Worm (Caenorhabditis elegans) whole organism, L2 larva: ENCODE results near the gene mcm-5.

Experiments
- C34F6.9 ChIP-seq: fragments of 150-350 bp; optimal IDR thresholded peaks from 2 replicates; lab custom pipeline; 2014; ENCODE audit warnings: missing biosample characterization, missing genetic modification characterization
- alr-1 ChIP-seq: fragments of 150-350 bp; optimal IDR thresholded peaks from 2 replicates; lab custom pipeline; 2014; ENCODE audit warnings: missing biosample characterization, missing genetic modification characterization
- aly-2 ChIP-seq: fragments of 150-350 bp; optimal IDR thresholded peaks from 2 replicates; lab custom pipeline; 2014; ENCODE audit warnings: missing biosample characterization, missing genetic modification characterization
- blmp-1 ChIP-seq: sonication (generic microtip); optimal IDR thresholded peaks from 2 replicates; lab custom pipeline; 2017; ENCODE audit warnings: missing genetic modification characterization, mild to moderate bottlenecking, missing compliant biosample characterization, antibody characterized with exemption, moderate library complexity; ENCODE audit not compliant: insufficient read depth
- crh-2 ChIP-seq: sonication (generic microtip); optimal IDR thresholded peaks from 2 replicates; lab custom pipeline; 2017; ENCODE audit warnings: missing biosample characterization, missing genetic modification characterization
- dmd-4 ChIP-seq: sonication (generic microtip); optimal IDR thresholded peaks from 2 replicates; lab custom pipeline; 2017; ENCODE audit warnings: missing biosample characterization, missing genetic modification characterization
- egl-27 ChIP-seq: sonication (generic microtip); optimal IDR thresholded peaks from 3 replicates; lab custom pipeline; 2017; ENCODE audit warnings: missing biosample characterization, missing genetic modification reagents, missing genetic modification characterization
- elt-3 ChIP-seq: sonication (generic microtip); optimal IDR thresholded peaks from 2 replicates; lab custom pipeline; 2017; ENCODE audit warnings: missing biosample characterization, missing genetic modification characterization
- fos-1 ChIP-seq: fragments of 150-350 bp; optimal IDR thresholded peaks from 2 replicates; lab custom pipeline; 2014; ENCODE audit warnings: missing biosample characterization, missing genetic modification characterization
- gmeb-1 ChIP-seq: fragments of 150-350 bp; optimal IDR thresholded peaks from 2 replicates; lab custom pipeline; 2014; ENCODE audit warnings: missing biosample characterization, missing genetic modification characterization
- lin-13 ChIP-seq: fragments of 150-350 bp; optimal IDR thresholded peaks from 2 replicates; lab custom pipeline; 2014; ENCODE audit warnings: missing biosample characterization, missing genetic modification reagents, missing genetic modification characterization
- mbf-1 ChIP-seq: sonication (generic microtip); optimal IDR thresholded peaks from 2 replicates; lab custom pipeline; 2017; ENCODE audit warnings: missing biosample characterization, missing genetic modification characterization
- mdl-1 ChIP-seq, 2 experiments: fragments of 150-350 bp in 1 of 2; sonication (generic microtip) in 1 of 2; optimal IDR thresholded peaks; 2 replicates each; lab custom pipeline; 2017; ENCODE audit warnings: missing biosample characterization in 2 of 2, missing genetic modification characterization in 2 of 2
- nhr-11 ChIP-seq: fragments of 150-350 bp; optimal IDR thresholded peaks from 2 replicates; lab custom pipeline; 2014; ENCODE audit warnings: missing biosample characterization, missing genetic modification characterization
- nhr-129 ChIP-seq: fragments of 150-350 bp; optimal IDR thresholded peaks from 2 replicates; lab custom pipeline; 2014; ENCODE audit warnings: missing biosample characterization, missing genetic modification characterization
- nhr-23 ChIP-seq: fragments of 150-350 bp; optimal IDR thresholded peaks from 2 replicates; lab custom pipeline; 2014; ENCODE audit warnings: missing biosample characterization, missing genetic modification reagents, missing genetic modification characterization
- nhr-25 ChIP-seq: fragments of 150-350 bp; sonication (generic microtip); optimal IDR thresholded peaks from 3 replicates; lab custom pipeline; 2014; ENCODE audit warnings: missing biosample characterization, missing genetic modification characterization
- peb-1 ChIP-seq: fragments of 150-350 bp; optimal IDR thresholded peaks from 2 replicates; lab custom pipeline; 2014; ENCODE audit warnings: missing biosample characterization, missing genetic modification characterization
- sem-4 ChIP-seq: fragments of 150-350 bp; optimal IDR thresholded peaks from 2 replicates; lab custom pipeline; 2014; ENCODE audit warnings: missing biosample characterization, missing genetic modification reagents, missing genetic modification characterization
- skn-1 ChIP-seq: sonication (generic microtip); optimal IDR thresholded peaks from 2 replicates; lab custom pipeline; 2017; ENCODE audit warnings: missing biosample characterization, missing genetic modification characterization
- sma-9 ChIP-seq, 2 experiments: fragments of 150-350 bp in 1 of 2; sonication (generic microtip) in 1 of 2; optimal IDR thresholded peaks; 2 replicates each; lab custom pipeline; 2014 to 2016; ENCODE audit warnings: missing genetic modification characterization in 2 of 2, mild to moderate bottlenecking in 1 of 2, missing biosample characterization in 1 of 2, missing compliant biosample characterization in 1 of 2, missing genetic modification reagents in 1 of 2, moderate library complexity in 1 of 2
- snpc-4 ChIP-seq: fragments of 150-350 bp; optimal IDR thresholded peaks from 2 replicates; lab custom pipeline; 2014; ENCODE audit warnings: missing biosample characterization, missing genetic modification characterization
- unc-62 ChIP-seq: fragments of 150-350 bp; optimal IDR thresholded peaks from 2 replicates; lab custom pipeline; 2014; ENCODE audit warnings: missing biosample characterization, missing genetic modification reagents, missing genetic modification characterization
- zag-1 ChIP-seq: fragments of 150-350 bp; optimal IDR thresholded peaks from 2 replicates; lab custom pipeline; 2014; ENCODE audit warnings: missing biosample characterization, missing genetic modification characterization
- ztf-1 ChIP-seq: fragments of 200-800 bp; sonication (Bioruptor generic); conservative IDR thresholded peaks from 2 replicates; pipeline ENCODE4 v1.3.6; 2022; ENCODE audit warnings: missing genetic modification characterization, missing compliant biosample characterization

mcm-5 gene

DNA sequence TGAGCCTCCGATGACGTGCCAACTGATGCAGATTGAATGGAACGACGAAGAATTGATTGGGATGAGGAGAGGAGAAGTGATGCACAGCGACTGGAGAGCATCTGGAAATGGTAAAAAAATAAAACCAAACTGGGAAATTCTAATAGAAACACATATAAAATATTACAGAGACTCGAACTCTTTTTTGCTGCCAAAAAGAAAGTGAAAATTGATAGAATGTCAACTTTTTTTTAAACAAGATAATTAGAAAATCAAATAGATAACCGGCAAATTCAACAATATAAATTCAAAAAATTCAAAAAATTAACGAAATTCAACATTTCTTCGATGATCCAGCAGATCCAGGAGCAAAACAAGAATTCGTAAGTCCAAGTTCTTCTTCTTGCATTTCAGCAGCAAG is 47.6 kb downstream of the mcm-5 start, which contains the start of gene mrpl-21:
Gene mrpl-21 (minus strand): TSS at position 101 of the 400 bp plus-strand sequence.
- TF ChIP-seq sma-9 (GFP tag; optimal IDR thresholded peaks at IDR 0.05; lab: Kevin White, UChicago) (no peak), sma-9 (tag; optimal IDR thresholded peaks at IDR 0.05; lab: Kevin White, UChicago) (no peak), zag-1 (no peak), skn-1 (tag; lab: Kevin White, UChicago) (no peak), mdl-1 (tag; optimal IDR thresholded peaks at IDR 0.05; lab: Kevin White, UChicago) (no peak), crh-2 (tag; lab: Kevin White, UChicago) (no peak), gmeb-1 (tag; lab: Kevin White, UChicago) (no peak), sem-4 (tag; lab: Kevin White, UChicago) (no peak), nhr-25 (tag; lab: Kevin White, UChicago) (no peak), egl-27 (tag; lab: Kevin White, UChicago) (no peak), nhr-11 (tag; lab: Kevin White, UChicago) (no peak), C34F6.9 (tag; lab: Kevin White, UChicago) (no peak), mbf-1 (no peak), fos-1 (tag; lab: Kevin White, UChicago) (no peak), lin-13 (no peak), alr-1 (tag; lab: Kevin White, UChicago) (no peak), blmp-1 (no peak), nhr-129 (tag; lab: Kevin White, UChicago) (no peak), ztf-1 (GFP tag; lab: Robert Waterston, UW) (no peak)

DNA sequence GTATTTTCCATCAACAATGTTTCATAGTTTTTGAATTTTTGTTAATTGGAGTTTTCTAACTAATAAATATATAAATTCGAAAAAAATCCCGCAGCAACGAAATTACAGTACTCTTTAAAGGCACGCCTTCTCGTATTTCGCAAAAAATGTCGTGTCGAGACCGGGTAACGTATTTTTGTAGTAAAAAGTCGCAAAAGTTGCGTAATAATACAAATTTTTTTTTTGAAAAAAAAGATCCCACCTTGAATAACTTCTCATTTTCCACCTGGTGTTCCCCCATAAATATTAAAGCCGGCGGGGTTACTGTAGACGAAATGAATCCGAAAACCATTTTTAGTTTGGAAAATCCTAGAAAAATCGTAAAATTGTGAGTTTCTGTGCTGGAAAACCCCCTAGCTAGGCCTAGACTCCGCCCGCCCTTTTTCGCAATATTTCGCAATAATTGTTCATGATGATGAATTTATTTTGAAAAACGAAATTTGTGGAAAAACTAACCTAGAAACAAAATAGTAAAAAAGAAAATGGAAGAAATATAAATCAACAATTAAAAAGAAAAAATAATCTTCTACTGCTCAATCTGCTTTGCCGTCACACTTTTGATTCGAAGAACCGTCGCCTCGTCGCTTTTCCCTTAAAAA is 48.7 kb downstream of the mcm-5 start, which contains the start of gene F43C1.7:
Gene F43C1.7 (minus strand): TSS at position 351 of the 638 bp plus-strand sequence.
- peak; percentile 64 for TF ChIP-seq nhr-129 (tag; lab: Kevin White, UChicago)
- TF ChIP-seq peb-1, result no peak
- no peak for TF ChIP-seq alr-1 (tag; lab: Kevin White, UChicago)

DNA sequence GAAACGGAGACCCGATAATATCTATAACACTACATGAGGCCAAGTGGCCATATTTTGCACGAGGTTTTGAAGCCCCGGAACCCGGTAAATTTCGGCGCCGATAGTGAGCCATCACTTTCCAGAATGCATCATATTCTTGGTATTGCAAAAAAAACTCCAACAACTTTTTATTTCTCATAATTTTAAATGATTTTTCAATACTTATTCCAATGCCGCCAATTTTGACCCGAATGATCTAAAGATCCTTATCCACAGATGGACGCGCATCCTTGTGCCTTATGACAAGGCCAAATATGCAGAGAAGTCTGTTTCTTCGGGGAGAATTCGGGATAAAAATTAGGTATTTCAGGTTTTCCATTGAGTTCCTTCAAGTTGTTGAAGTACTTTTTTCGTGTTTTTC is 49.9 kb downstream of the mcm-5 start:
- TF ChIP-seq nhr-25 (tag; lab: Kevin White, UChicago) (no peak), lin-13 (no peak), snpc-4 (tag; lab: Kevin White, UChicago) (no peak), mdl-1 (tag; optimal IDR thresholded peaks at IDR 0.05; lab: Kevin White, UChicago) (no peak), nhr-23 (tag; lab: Kevin White, UChicago) (no peak), unc-62 (no peak), sem-4 (tag; lab: Kevin White, UChicago) (no peak), aly-2 (tag; lab: Kevin White, UChicago) (no peak), C34F6.9 (tag; lab: Kevin White, UChicago) (no peak), skn-1 (tag; lab: Kevin White, UChicago) (no peak), dmd-4 (tag; lab: Kevin White, UChicago) (no peak)
- TF ChIP-seq, all 48 proteins: peak for 0

DNA sequence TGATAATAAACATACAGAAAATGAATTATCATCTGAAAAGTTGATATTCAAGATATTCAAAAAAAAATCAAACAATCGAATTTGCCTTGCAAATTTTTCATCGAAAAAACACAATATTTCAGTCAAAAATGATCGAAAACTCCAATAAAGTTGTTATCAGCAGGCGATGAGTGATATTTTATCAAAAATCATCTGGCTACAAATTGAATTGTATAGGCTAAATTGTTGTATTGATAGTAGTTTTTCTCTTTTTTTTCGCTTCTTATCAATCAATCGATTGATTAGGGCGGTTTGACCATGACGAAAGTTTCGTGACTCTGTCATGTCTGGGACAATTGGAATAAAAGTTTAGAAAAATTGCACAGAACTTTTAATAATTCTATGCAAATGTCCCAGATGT is 50.9 kb downstream of the mcm-5 start:
- TF ChIP-seq gmeb-1 (tag; lab: Kevin White, UChicago) (peak; percentile 38), fos-1 (tag; lab: Kevin White, UChicago) (peak; percentile 89), sma-9 (GFP tag; optimal IDR thresholded peaks at IDR 0.05; lab: Kevin White, UChicago) (peak; percentile 32), sma-9 (tag; optimal IDR thresholded peaks at IDR 0.05; lab: Kevin White, UChicago) (no peak), mdl-1 (tag; optimal IDR thresholded peaks at IDR 0.05; lab: Kevin White, UChicago) (no peak), crh-2 (tag; lab: Kevin White, UChicago) (peak; percentile 38), elt-3 (no peak), C34F6.9 (tag; lab: Kevin White, UChicago) (no peak)
